Worm (Caenorhabditis elegans) whole organism, L4 larva: Measurements from ENCODE around the gene str-145.

ENCODE experiments used
- F10B5.3 ChIP-seq: sonication (generic microtip); optimal IDR thresholded peaks from 2 replicates; lab custom pipeline; 2016; ENCODE audit warnings: mild to moderate bottlenecking, missing genetic modification characterization, missing compliant biosample characterization
- F49E8.2 ChIP-seq: sonication (generic microtip); optimal IDR thresholded peaks from 2 replicates; lab custom pipeline; 2016; ENCODE audit warnings: missing compliant biosample characterization, mild to moderate bottlenecking, missing genetic modification characterization, borderline replicate concordance
- T20F7.1 ChIP-seq: fragments of 200-800 bp; sonication (Bioruptor generic); optimal IDR thresholded peaks from 2 replicates; lab custom pipeline; 2018; ENCODE audit warnings: mild to moderate bottlenecking, missing genetic modification characterization, missing compliant biosample characterization
- Y5F2A.4 ChIP-seq: fragments of 200-800 bp; sonication (Bioruptor generic); optimal IDR thresholded peaks from 2 replicates; lab custom pipeline; 2018; ENCODE audit warnings: mild to moderate bottlenecking, missing genetic modification characterization, missing compliant biosample characterization
- ZK546.5 ChIP-seq, 2 experiments: sonication (generic microtip); optimal IDR thresholded peaks; 2 replicates each; lab custom pipeline; 2017; ENCODE audit warnings: missing biosample characterization in 2 of 2, missing genetic modification characterization in 2 of 2
- ama-1 ChIP-seq: fragments of 150-350 bp; optimal IDR thresholded peaks from 2 replicates; lab custom pipeline; 2014; ENCODE audit warnings: inconsistent platforms, mixed read lengths
- ceh-28 ChIP-seq: fragments of 150-350 bp; optimal IDR thresholded peaks from 2 replicates; lab custom pipeline; 2014; ENCODE audit warnings: missing biosample characterization, missing genetic modification reagents, missing genetic modification characterization
- ceh-62 ChIP-seq: sonication (generic microtip); optimal IDR thresholded peaks from 2 replicates; lab custom pipeline; 2017; ENCODE audit warnings: missing biosample characterization, missing genetic modification characterization
- cey-2 ChIP-seq: sonication (generic microtip); optimal IDR thresholded peaks from 3 replicates; lab custom pipeline; 2017; ENCODE audit warnings: missing genetic modification characterization, mild to moderate bottlenecking, missing compliant biosample characterization, antibody characterized with exemption, borderline replicate concordance; ENCODE audit not compliant: insufficient read depth
- ctbp-1 ChIP-seq: fragments of 200-800 bp; sonication (Bioruptor generic); IDR thresholded peaks from 2 replicates; pipeline ENCODE4 v1.3.6; 2022; ENCODE audit warnings: missing genetic modification reagents, missing genetic modification characterization, missing compliant biosample characterization
- daf-8 ChIP-seq: fragments of 200-800 bp; sonication (Bioruptor generic); IDR thresholded peaks from 2 replicates; pipeline ENCODE4 v1.3.6; 2022; ENCODE audit warnings: missing genetic modification characterization, missing compliant biosample characterization
- fos-1 ChIP-seq: fragments of 150-350 bp; optimal IDR thresholded peaks from 2 replicates; lab custom pipeline; 2014; ENCODE audit warnings: missing biosample characterization, missing genetic modification characterization
- hif-1 ChIP-seq, 2 experiments: sonication (generic microtip); optimal IDR thresholded peaks; 2 replicates each; lab custom pipeline; 2016 to 2017; ENCODE audit warnings: missing compliant biosample characterization in 2 of 2, missing genetic modification characterization in 2 of 2, missing genetic modification reagents in 2 of 2, missing genotype in 2 of 2, mild to moderate bottlenecking in 1 of 2
- lin-15B ChIP-seq: fragments of 150-350 bp; sonication (generic microtip); optimal IDR thresholded peaks from 3 replicates; lab custom pipeline; 2014; ENCODE audit warnings: missing biosample characterization, missing genetic modification characterization
- lin-39 ChIP-seq: fragments of 150-350 bp; optimal IDR thresholded peaks from 2 replicates; lab custom pipeline; 2014; ENCODE audit warnings: missing biosample characterization, missing genetic modification reagents, missing genetic modification characterization
- lir-3 ChIP-seq: sonication (generic microtip); optimal IDR thresholded peaks from 2 replicates; lab custom pipeline; 2016; ENCODE audit warnings: mild to moderate bottlenecking, missing genetic modification characterization, missing compliant biosample characterization
- mep-1 ChIP-seq: fragments of 150-350 bp; sonication (generic microtip); optimal IDR thresholded peaks from 3 replicates; lab custom pipeline; 2014; ENCODE audit warnings: missing biosample characterization, missing genetic modification characterization
- mxl-3 ChIP-seq: fragments of 200-800 bp; sonication (Bioruptor generic); optimal IDR thresholded peaks from 2 replicates; lab custom pipeline; 2018; ENCODE audit warnings: mild to moderate bottlenecking, missing genetic modification characterization, missing compliant biosample characterization
- nhr-102 ChIP-seq: sonication (generic microtip); optimal IDR thresholded peaks from 2 replicates; lab custom pipeline; 2016; ENCODE audit warnings: mild to moderate bottlenecking, missing genetic modification characterization, moderate library complexity, missing compliant biosample characterization
- nhr-111 ChIP-seq: fragments of 200-800 bp; sonication (Bioruptor generic); optimal IDR thresholded peaks from 2 replicates; lab custom pipeline; 2018; ENCODE audit warnings: mild to moderate bottlenecking, missing genetic modification characterization, missing compliant biosample characterization
- nhr-76 ChIP-seq: fragments of 150-350 bp; optimal IDR thresholded peaks from 2 replicates; lab custom pipeline; 2014; ENCODE audit warnings: missing biosample characterization, missing genetic modification characterization
- pha-4 ChIP-seq, 2 experiments: fragments of 150-350 bp in 1 of 2; fragments of 200-800 bp in 1 of 2; sonication (Bioruptor generic) in 1 of 2; IDR thresholded peaks in 1 of 2; optimal IDR thresholded peaks in 1 of 2; 2 replicates each; pipeline versions ENCODE4 v1.3.6 to Lab custom; 2014 to 2022; ENCODE audit warnings: missing genetic modification characterization in 2 of 2, missing genetic modification reagents in 2 of 2, missing biosample characterization in 1 of 2, missing compliant biosample characterization in 1 of 2
- php-3 ChIP-seq: fragments of 200-800 bp; sonication (Bioruptor generic); IDR thresholded peaks from 2 replicates; pipeline ENCODE4 v1.3.6; 2022; ENCODE audit warnings: missing genetic modification reagents, missing genetic modification characterization, missing compliant biosample characterization
- rbr-2 ChIP-seq: sonication (generic microtip); optimal IDR thresholded peaks from 2 replicates; lab custom pipeline; 2016; ENCODE audit warnings: missing genotype, missing genetic modification characterization, missing compliant biosample characterization
- saeg-2 ChIP-seq: fragments of 200-800 bp; sonication (Bioruptor generic); IDR thresholded peaks from 2 replicates; pipeline ENCODE4 v1.3.6; 2022; ENCODE audit warnings: missing genetic modification reagents, missing genetic modification characterization, missing compliant biosample characterization
- spr-1 ChIP-seq: sonication (generic microtip); optimal IDR thresholded peaks from 2 replicates; lab custom pipeline; 2016; ENCODE audit warnings: mild to moderate bottlenecking, missing genetic modification characterization, missing compliant biosample characterization
- spr-3 ChIP-seq: fragments of 200-800 bp; sonication (Bioruptor generic); optimal IDR thresholded peaks from 2 replicates; lab custom pipeline; 2018; ENCODE audit warnings: mild to moderate bottlenecking, missing genetic modification characterization, missing compliant biosample characterization
- tag-97 ChIP-seq: fragments of 200-800 bp; sonication (Bioruptor generic); IDR thresholded peaks from 2 replicates; pipeline ENCODE4 v1.3.6; 2022; ENCODE audit warnings: missing genetic modification characterization, missing compliant biosample characterization
- unc-62 ChIP-seq, 3 experiments: fragments of 150-350 bp in 1 of 3; sonication (generic microtip); optimal IDR thresholded peaks in 2 of 3; peaks in 1 of 3; 1 replicate in 1 of 3; 2 replicates in 2 of 3; lab custom pipeline; 2014 to 2017; ENCODE audit warnings: missing biosample characterization in 3 of 3, missing genetic modification characterization in 3 of 3, missing genetic modification reagents in 3 of 3, missing genotype in 1 of 3
- ztf-11 ChIP-seq: fragments of 150-350 bp; optimal IDR thresholded peaks from 2 replicates; lab custom pipeline; 2014; ENCODE audit warnings: missing biosample characterization, missing genetic modification characterization
- ztf-7 ChIP-seq: fragments of 150-350 bp; optimal IDR thresholded peaks from 2 replicates; lab custom pipeline; 2014; ENCODE audit warnings: missing biosample characterization, missing genetic modification characterization

str-145 gene

DNA sequence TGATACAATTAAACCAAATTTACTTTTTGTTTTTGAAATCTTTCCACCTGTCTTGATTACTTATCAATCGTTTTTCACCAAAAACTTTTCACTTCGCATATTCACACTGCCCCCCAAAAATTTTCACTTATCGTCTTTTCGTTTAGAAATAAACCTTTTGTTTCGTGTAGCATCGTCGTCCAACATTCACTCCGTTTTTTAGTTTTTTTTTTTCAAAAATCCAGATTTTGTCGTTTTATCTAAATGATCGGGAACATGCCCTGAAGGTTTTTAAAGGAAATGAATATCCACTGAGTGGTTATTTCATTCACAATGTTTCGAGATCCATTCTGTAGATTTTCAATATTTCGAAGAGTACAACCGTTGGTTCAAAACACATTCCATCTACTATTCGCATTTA lies 19.8 kb upstream of the str-145 start, which contains the start of gene D1014.7:
Gene D1014.7 (plus strand): TSS at position 301 of the 400 bp plus-strand sequence.
- TF ChIP-seq pha-4 (GFP tag; IDR thresholded peaks at IDR 0.05; lab: Robert Waterston, UW) = no peak
- no peak for TF ChIP-seq pha-4 (tag; optimal IDR thresholded peaks at IDR 0.05; lab: Kevin White, UChicago)

DNA sequence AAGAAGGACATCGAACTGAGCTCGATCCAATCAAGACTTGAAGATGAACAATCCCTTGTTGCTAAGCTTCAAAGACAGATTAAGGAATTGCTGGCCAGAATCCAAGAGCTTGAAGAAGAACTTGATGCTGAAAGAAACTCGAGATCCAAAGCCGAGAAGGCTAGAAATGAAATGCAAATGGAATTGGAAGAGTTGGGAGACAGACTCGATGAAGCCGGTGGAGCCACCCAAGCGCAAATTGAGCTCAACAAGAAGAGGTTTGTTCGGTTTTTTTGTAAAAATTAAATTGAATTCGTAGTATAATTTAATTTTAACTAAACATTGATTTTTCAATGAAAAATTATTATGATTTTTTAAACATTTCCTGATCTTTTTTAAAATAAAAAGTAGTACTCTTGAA lies 16.4 kb upstream of the str-145 start:
- TF ChIP-seq unc-62 (GFP tag; optimal IDR thresholded peaks at IDR 0.05 in 1 of 2; lab: Kevin White, UChicago) = peak in 1 of 2 experiments; percentile 93
- no peak for TF ChIP-seq unc-62 (tag; optimal IDR thresholded peaks at IDR 0.05; lab: Kevin White, UChicago)
- no peak for TF ChIP-seq tag-97 (GFP tag; lab: Robert Waterston, UW)
- TF ChIP-seq, all 104 proteins: peak for 1

DNA sequence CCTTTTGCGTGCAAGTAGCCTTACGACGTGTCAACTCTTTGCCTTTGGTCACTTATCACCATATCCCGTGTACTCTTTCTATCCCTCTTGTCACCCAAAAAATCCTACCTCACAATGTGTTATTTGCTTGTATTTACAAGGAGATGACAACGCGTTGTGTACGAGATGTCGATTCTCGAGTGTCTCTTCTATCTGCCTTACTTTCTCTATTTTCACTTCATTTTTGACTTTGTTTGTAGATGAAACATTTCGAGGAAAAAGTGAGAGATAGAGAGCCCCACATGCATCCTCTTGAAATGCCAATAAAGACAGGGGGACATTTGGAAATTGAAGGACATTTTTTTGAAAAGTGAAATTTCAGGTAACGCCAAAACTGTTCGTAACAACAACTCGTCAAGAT lies 12.7 kb upstream of the str-145 start:
- no peak for TF ChIP-seq ceh-62 (tag; lab: Kevin White, UChicago)
- no peak for TF ChIP-seq mxl-3 (GFP tag; lab: Kevin White, UChicago)
- TF ChIP-seq lin-39 (tag; lab: Kevin White, UChicago) = no peak
- no peak for TF ChIP-seq ztf-7
- TF ChIP-seq php-3 (GFP tag; lab: Robert Waterston, UW) = no peak
- no peak for TF ChIP-seq F49E8.2 (tag; lab: Kevin White, UChicago)
- no peak for TF ChIP-seq cey-2
- TF ChIP-seq nhr-76 = no peak
- no peak for TF ChIP-seq spr-1
- TF ChIP-seq F10B5.3 (tag; lab: Kevin White, UChicago) = no peak
- no peak for TF ChIP-seq ZK546.5 (tag; optimal IDR thresholded peaks at IDR 0.05; lab: Kevin White, UChicago)
- TF ChIP-seq ceh-28 (tag; lab: Kevin White, UChicago) = no peak
- TF ChIP-seq ctbp-1 (GFP tag; lab: Robert Waterston, UW) = no peak
- no peak for TF ChIP-seq ama-1
- TF ChIP-seq spr-3 = no peak
- no peak for TF ChIP-seq Y5F2A.4 (GFP tag; lab: Kevin White, UChicago)
- TF ChIP-seq fos-1 = no peak
- TF ChIP-seq lir-3 (tag; lab: Kevin White, UChicago) = no peak
- no peak for TF ChIP-seq saeg-2 (GFP tag; lab: Robert Waterston, UW)

DNA sequence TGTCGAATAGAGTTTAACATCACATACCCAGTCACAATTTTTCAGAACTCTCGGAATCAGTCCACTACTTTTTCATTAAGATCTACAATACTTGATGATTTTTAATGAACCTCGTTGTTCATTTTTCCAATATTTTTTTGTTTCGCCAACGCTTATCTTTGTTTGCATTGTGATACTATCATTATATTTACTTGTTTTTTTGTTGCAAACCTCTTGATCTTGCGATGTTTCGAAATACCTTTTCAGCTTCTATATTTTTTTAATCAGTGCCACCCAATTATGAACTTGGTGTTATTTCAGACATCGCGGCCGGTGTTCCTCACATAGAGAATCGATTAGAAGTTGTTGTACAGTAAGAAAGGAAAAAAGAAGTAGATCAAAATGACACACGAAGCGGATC lies 10.5 kb upstream of the str-145 start, which contains the start of gene myo-5:
Gene myo-5 (plus strand): TSS at position 301 of the 400 bp plus-strand sequence.
- TF ChIP-seq nhr-102 (no peak), T20F7.1 (no peak), ztf-11 (tag; lab: Kevin White, UChicago) (no peak), lin-39 (tag; lab: Kevin White, UChicago) (no peak)

DNA sequence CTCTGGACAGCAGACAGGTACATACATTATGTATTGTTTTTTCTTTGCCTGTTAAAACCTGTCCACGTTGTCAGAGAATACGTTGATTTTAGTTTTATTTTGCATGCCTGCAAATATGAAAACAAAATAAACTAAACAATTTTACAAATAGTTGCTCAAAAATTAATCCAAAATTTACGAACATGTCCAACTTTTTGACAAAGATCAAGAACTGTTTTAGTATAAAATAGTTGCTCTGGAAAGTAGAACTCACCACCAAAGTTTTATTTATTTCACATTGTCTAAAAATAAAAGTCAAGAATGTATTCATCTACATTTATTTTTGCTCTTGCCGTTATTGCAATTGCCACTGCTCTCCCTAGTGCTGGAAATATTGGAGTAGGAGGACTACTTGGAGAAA lies 6.3 kb upstream of the str-145 start, which contains the start of gene srlf-16:
Gene srlf-16 (plus strand): TSS at position 301 of the 400 bp plus-strand sequence.
- TF ChIP-seq hif-1 (tag; optimal IDR thresholded peaks at IDR 0.05; lab: Kevin White, UChicago) (no peak), F49E8.2 (tag; lab: Kevin White, UChicago) (no peak), nhr-111 (GFP tag; lab: Kevin White, UChicago) (no peak), ZK546.5 (tag; optimal IDR thresholded peaks at IDR 0.05; lab: Kevin White, UChicago) (no peak), lin-15B (no peak)

DNA sequence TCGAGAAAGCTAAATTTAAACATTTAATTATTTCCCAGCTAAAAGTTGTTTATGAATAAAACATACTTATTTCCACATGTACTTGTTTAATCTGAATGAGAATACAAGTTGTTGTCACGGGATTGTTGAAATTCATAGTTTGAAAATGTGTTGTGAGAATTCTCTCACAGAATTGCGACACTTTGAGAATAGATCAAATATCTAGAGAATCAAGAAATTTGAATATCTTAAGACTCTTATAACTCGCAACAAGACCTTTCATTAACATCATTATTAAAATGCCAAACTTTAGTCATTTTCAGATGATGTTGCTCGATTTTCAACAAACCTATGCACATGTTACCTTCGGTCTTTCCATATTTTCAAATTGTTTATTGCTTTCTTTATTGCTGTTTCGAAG lies 4.8 kb upstream of the str-145 start, which contains the start of gene str-90:
Gene str-90 (plus strand): TSS at position 301 of the 400 bp plus-strand sequence.
- TF ChIP-seq fos-1 = no peak

DNA sequence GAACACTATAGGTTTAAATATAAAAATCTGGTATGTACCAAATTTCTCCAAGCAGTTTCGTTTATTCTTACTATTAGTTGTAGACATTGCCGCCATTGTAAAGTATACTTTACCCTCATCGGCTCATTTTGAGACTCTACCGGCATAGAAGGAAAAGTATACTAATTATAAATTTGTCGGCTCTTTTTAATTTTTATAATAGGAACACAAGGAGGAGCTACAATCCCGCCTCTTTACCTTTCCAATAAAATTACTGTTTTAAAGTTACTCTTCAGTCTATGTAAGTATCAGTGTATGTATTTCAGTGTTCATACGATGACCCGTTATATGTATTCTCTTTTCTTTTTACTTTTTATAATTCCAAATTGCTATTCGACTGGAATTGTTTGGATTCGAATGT lies 1.2 kb upstream of the str-145 start, which contains the start of gene sdz-23:
Gene sdz-23 (plus strand): TSS at position 301 of the 400 bp plus-strand sequence.
- TF ChIP-seq daf-8 (no peak), rbr-2 (tag; lab: Kevin White, UChicago) (no peak), ZK546.5 (tag; optimal IDR thresholded peaks at IDR 0.05; lab: Kevin White, UChicago) (no peak), nhr-76 (no peak), ceh-62 (tag; lab: Kevin White, UChicago) (no peak), mep-1 (no peak), saeg-2 (GFP tag; lab: Robert Waterston, UW) (no peak)
